Fruit fly (Drosophila melanogaster): Measurements from ENCODE around the gene betaTub97EF.
A peak's percentile ranks its signal among the peaks of the same experiment; 100 is the strongest.
"Not testable (repeated sequence)": the region's sequence is repeated elsewhere in the genome, so short reads cannot be mapped to it uniquely, and the experiment has no call there.

Gene betaTub97EF

dm6 chr3R:27986794-27987193 lies 1.4 kb downstream of the betaTub97EF start (continued):
- TF ChIP-seq tna (GFP tag; IDR thresholded peaks at IDR 0.05; ENCODE audit: partially characterized antibody) (no peak), CG6791 (GFP tag; IDR thresholded peaks at IDR 0.05; ENCODE audit: partially characterized antibody) (no peak)

dm6 chr3R:27963119-27963518 lies 25.1 kb downstream of the betaTub97EF start, which contains the start of the genes CG31131 and CG4849:
CG31131 (minus strand) TSS chr3R:27963219.
CG4849 (plus strand) TSS chr3R:27963415.
- not testable (repeated sequence) for TF ChIP-seq CG9609 (GFP tag; optimal IDR thresholded peaks at IDR 0.05); danr (GFP tag; IDR thresholded peaks at IDR 0.05); Dip2 (GFP tag; IDR thresholded peaks at IDR 0.05)

- not testable (repeated sequence) for TF ChIP-seq CG1233 (GFP tag; optimal IDR thresholded peaks at IDR 0.05); CG2120 (GFP tag; optimal IDR thresholded peaks at IDR 0.05); Lim3 (GFP tag; IDR thresholded peaks at IDR 0.05)
Observed at dm6 chr3R:27960473-27960872, 27.7 kb downstream of the betaTub97EF start, which contains the start of gene CG31253. CG31253 (minus strand) TSS chr3R:27960573.

DNA sequence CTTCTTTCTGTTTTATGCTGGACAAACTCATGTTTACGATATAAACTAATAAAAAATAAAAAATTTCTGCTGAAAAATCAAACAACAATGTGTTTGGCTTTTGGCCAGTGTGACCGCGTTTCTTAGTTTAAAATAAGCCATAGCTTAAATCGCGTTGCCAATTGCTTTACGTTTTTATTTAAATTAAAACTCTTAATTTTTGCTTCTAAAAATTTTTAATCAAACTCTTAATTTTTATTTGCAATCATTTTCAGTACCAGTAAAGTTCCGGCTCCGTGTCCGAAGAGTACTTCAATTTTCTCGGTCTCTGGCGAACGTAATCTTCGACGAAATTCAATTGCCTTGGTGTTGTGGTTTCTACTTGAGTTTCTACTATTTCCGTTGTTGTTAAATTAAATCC lies 29.0 kb downstream of the betaTub97EF start, which contains the start of the genes CG42487 and CG4884:
CG42487 (minus strand) TSS at position 101 of the 400 bp plus-strand sequence.
CG4884 (minus strand) TSS at position 101 of the 400 bp plus-strand sequence.
- TF ChIP-seq CG15269 (tag; optimal IDR thresholded peaks at IDR 0.05); ro (GFP tag; IDR thresholded peaks at IDR 0.05); CG34224 (GFP tag; IDR thresholded peaks at IDR 0.05; ENCODE audit: partially characterized antibody): not testable (repeated sequence)

dm6 chr3R:27957967-27958366 lies 30.2 kb downstream of the betaTub97EF start:
- TF ChIP-seq crp (GFP tag; optimal IDR thresholded peaks at IDR 0.05) (peak in 1 of 2 experiments; percentile 74), mirr (GFP tag; optimal IDR thresholded peaks at IDR 0.05) (no peak), CG18764 (GFP tag; optimal IDR thresholded peaks at IDR 0.05) (no peak), CG2889 (GFP tag; IDR thresholded peaks at IDR 0.05) (no peak), bigmax (GFP tag; optimal IDR thresholded peaks at IDR 0.05) (peak; percentile 98), fru (optimal IDR thresholded peaks at IDR 0.05) (no peak), CG15514 (GFP tag; optimal IDR thresholded peaks at IDR 0.05) (no peak), CG2202 (tag; optimal IDR thresholded peaks at IDR 0.05) (no peak), CG7928 (GFP tag; optimal IDR thresholded peaks at IDR 0.05) (peak; percentile 1), gfzf (GFP tag; optimal IDR thresholded peaks at IDR 0.05) (peak; percentile 36), Camta (GFP tag; optimal IDR thresholded peaks at IDR 0.05) (no peak), Dref (GFP tag; IDR thresholded peaks at IDR 0.05) (peak; percentile 36; the same call in 1 of the 2 replicates), hkb (optimal IDR thresholded peaks at IDR 0.05) (no peak), hkb (GFP tag; IDR thresholded peaks at IDR 0.05) (no peak), E2f2 (GFP tag; IDR thresholded peaks at IDR 0.05) (peak; percentile 28; the same call in 1 of the 2 replicates), Neu2 (GFP tag; optimal IDR thresholded peaks at IDR 0.05; ENCODE audit: borderline replicate concordance) (no peak), lov (optimal IDR thresholded peaks at IDR 0.05) (no peak), lov (GFP tag; IDR thresholded peaks at IDR 0.05) (no peak), Scr (GFP tag; IDR thresholded peaks at IDR 0.05; ENCODE audit: partially characterized antibody) (peak; percentile 16; the same call in 1 of the 2 replicates), pzg (GFP tag; optimal IDR thresholded peaks at IDR 0.05) (peak; percentile 29), corto (GFP tag; optimal IDR thresholded peaks at IDR 0.05) (no peak), MBD-R2 (GFP tag; IDR thresholded peaks at IDR 0.05) (peak; percentile 62), ind (GFP tag; optimal IDR thresholded peaks at IDR 0.05) (no peak), zen (tag; optimal IDR thresholded peaks at IDR 0.05) (no peak), CG34422 (GFP tag; IDR thresholded peaks at IDR 0.05) (peak; percentile 60; the same call in 1 of the 3 replicates), az2 (GFP tag; optimal IDR thresholded peaks at IDR 0.05) (no peak), CTCF (GFP tag; optimal IDR thresholded peaks at IDR 0.05) (no peak)
